Worm (Caenorhabditis elegans) whole organism, young adult: ENCODE results near the gene cut-4.

Source experiments
- F23B12.7 ChIP-seq: sonication (generic microtip); optimal IDR thresholded peaks from 2 replicates; lab custom pipeline; 2017; ENCODE audit warnings: missing genetic modification characterization, mild to moderate bottlenecking, missing compliant biosample characterization, antibody characterized with exemption, moderate library complexity; ENCODE audit not compliant: insufficient read depth
- F49E8.2 ChIP-seq: sonication (generic microtip); optimal IDR thresholded peaks from 3 replicates; lab custom pipeline; 2017; ENCODE audit warnings: missing genetic modification characterization, mild to moderate bottlenecking, missing compliant biosample characterization, antibody characterized with exemption, moderate library complexity; ENCODE audit not compliant: insufficient read depth
- F52B5.7 ChIP-seq: sonication (generic microtip); optimal IDR thresholded peaks from 2 replicates; lab custom pipeline; 2016; ENCODE audit warnings: mild to moderate bottlenecking, missing genetic modification characterization, missing compliant biosample characterization
- F57C9.4 ChIP-seq: sonication (generic microtip); optimal IDR thresholded peaks from 2 replicates; lab custom pipeline; 2017; ENCODE audit warnings: mild to moderate bottlenecking, missing genetic modification characterization, missing compliant biosample characterization
- dpl-1 ChIP-seq: fragments of 150-350 bp; optimal IDR thresholded peaks from 2 replicates; lab custom pipeline; 2014; ENCODE audit warnings: missing biosample characterization, missing genetic modification reagents, missing genetic modification characterization
- mxl-1 ChIP-seq: sonication (generic microtip); optimal IDR thresholded peaks from 2 replicates; lab custom pipeline; 2016; ENCODE audit warnings: missing genetic modification characterization, missing compliant biosample characterization
- nfya-2 ChIP-seq: fragments of 200-800 bp; sonication (Bioruptor generic); IDR thresholded peaks from 2 replicates; pipeline ENCODE4 v1.3.6; 2022; ENCODE audit warnings: missing genetic modification reagents, missing genetic modification characterization, missing compliant biosample characterization
- rpc-1 ChIP-seq, 2 experiments: fragments of 150-350 bp in 1 of 2; sonication (generic microtip) in 1 of 2; optimal IDR thresholded peaks; 2 replicates each; lab custom pipeline; 2014 to 2018; ENCODE audit warnings: missing biosample characterization in 1 of 2, missing genetic modification characterization in 1 of 2, missing genetic modification reagents in 1 of 2, missing genotype in 1 of 2
- ztf-25 ChIP-seq: fragments of 200-800 bp; sonication (Bioruptor generic); IDR thresholded peaks from 2 replicates; pipeline ENCODE4 v1.3.6; 2022; ENCODE audit warnings: missing genetic modification reagents, missing genetic modification characterization, missing compliant biosample characterization

DNA sequence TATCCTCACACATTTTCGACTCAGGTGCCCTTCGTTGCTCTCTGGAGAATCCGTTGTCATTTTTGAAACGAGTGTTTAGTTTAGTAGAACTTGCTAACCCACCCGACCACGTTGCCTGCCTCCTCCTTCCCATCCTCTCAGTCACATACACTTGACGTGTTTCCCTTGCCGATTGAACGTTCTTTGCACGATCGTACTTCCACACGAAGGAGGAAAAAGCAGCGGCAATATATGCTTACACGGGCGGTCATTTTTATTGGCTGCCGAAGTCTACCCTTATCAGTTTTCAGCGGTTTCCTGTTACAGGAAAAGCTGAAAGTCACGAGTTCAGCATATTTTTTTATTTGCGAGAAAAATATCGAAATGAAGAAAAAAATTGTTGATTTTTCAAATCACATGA, 46.2 kb upstream of the cut-4 start:
- TF ChIP-seq mxl-1 (tag; lab: Kevin White, UChicago) (no peak), F49E8.2 (tag; lab: Kevin White, UChicago) (no peak), rpc-1 (optimal IDR thresholded peaks at IDR 0.05; lab: Kevin White, UChicago) (no peak), rpc-1 (tag; optimal IDR thresholded peaks at IDR 0.05; lab: Kevin White, UChicago) (no peak), F57C9.4 (no peak), nfya-2 (no peak), dpl-1 (no peak), ztf-25 (no peak), F23B12.7 (tag; lab: Kevin White, UChicago) (no peak), F52B5.7 (no peak)
